Worm (Caenorhabditis elegans) whole organism, mixed stage, embryonic: ENCODE measurements around the gene T03D8.6.
A peak's percentile ranks its signal among the peaks of the same experiment; 100 is the strongest.

Source experiments
- M03D4.4 ChIP-seq: sonication (generic microtip); optimal IDR thresholded peaks from 2 replicates; lab custom pipeline; 2017; ENCODE audit warnings: mild to moderate bottlenecking, missing genetic modification characterization, missing compliant biosample characterization
- bed-3 ChIP-seq: fragments of 200-800 bp; sonication (Bioruptor generic); optimal IDR thresholded peaks from 3 replicates; lab custom pipeline; 2018; ENCODE audit warnings: mild to moderate bottlenecking, missing genetic modification characterization, moderate library complexity, missing compliant biosample characterization
- blmp-1 ChIP-seq: fragments of 150-350 bp; optimal IDR thresholded peaks from 2 replicates; lab custom pipeline; 2014; ENCODE audit warnings: missing biosample characterization, missing genetic modification characterization
- ceh-39 ChIP-seq: fragments of 150-350 bp; optimal IDR thresholded peaks from 2 replicates; lab custom pipeline; 2014; ENCODE audit warnings: missing biosample characterization, missing genetic modification characterization
- ceh-43 ChIP-seq: fragments of 200-800 bp; sonication (Bioruptor generic); optimal IDR thresholded peaks from 2 replicates; lab custom pipeline; 2018; ENCODE audit warnings: mild to moderate bottlenecking, missing genetic modification characterization, moderate library complexity, missing compliant biosample characterization
- ceh-83 ChIP-seq: fragments of 200-800 bp; sonication (Bioruptor generic); optimal IDR thresholded peaks from 2 replicates; lab custom pipeline; 2018; ENCODE audit warnings: mild to moderate bottlenecking, missing genetic modification characterization, missing compliant biosample characterization
- ces-1 ChIP-seq: fragments of 150-350 bp; optimal IDR thresholded peaks from 2 replicates; lab custom pipeline; 2014; ENCODE audit warnings: missing biosample characterization, missing genetic modification reagents, missing genetic modification characterization
- drap-1 ChIP-seq: fragments of 200-800 bp; sonication (Bioruptor generic); optimal IDR thresholded peaks from 3 replicates; lab custom pipeline; 2018; ENCODE audit warnings: mild to moderate bottlenecking, missing genetic modification characterization, missing compliant biosample characterization
- elt-1 ChIP-seq: sonication (generic microtip); optimal IDR thresholded peaks from 2 replicates; lab custom pipeline; 2017; ENCODE audit warnings: missing genetic modification characterization, mild to moderate bottlenecking, missing compliant biosample characterization, antibody characterized with exemption, moderate library complexity, borderline replicate concordance; ENCODE audit not compliant: insufficient read depth
- elt-3 ChIP-seq: fragments of 150-350 bp; optimal IDR thresholded peaks from 2 replicates; lab custom pipeline; 2014; ENCODE audit warnings: missing biosample characterization, missing genetic modification characterization
- flh-1 ChIP-seq: fragments of 200-800 bp; sonication (Bioruptor generic); optimal IDR thresholded peaks from 2 replicates; lab custom pipeline; 2018; ENCODE audit warnings: mild to moderate bottlenecking, missing genetic modification characterization, moderate library complexity, missing compliant biosample characterization
- hlh-1 ChIP-seq: fragments of 150-350 bp; optimal IDR thresholded peaks from 2 replicates; lab custom pipeline; 2014; ENCODE audit warnings: missing biosample characterization, missing genetic modification reagents, missing genetic modification characterization
- lin-13 ChIP-seq: fragments of 150-350 bp; optimal IDR thresholded peaks from 2 replicates; lab custom pipeline; 2014; ENCODE audit warnings: missing biosample characterization, missing genetic modification characterization
- lsy-2 ChIP-seq: fragments of 150-350 bp; optimal IDR thresholded peaks from 2 replicates; lab custom pipeline; 2014; ENCODE audit warnings: missing biosample characterization, missing genetic modification characterization
- mab-5 ChIP-seq: fragments of 150-350 bp; optimal IDR thresholded peaks from 2 replicates; lab custom pipeline; 2014; ENCODE audit warnings: missing biosample characterization, missing genetic modification characterization
- mep-1 ChIP-seq: fragments of 150-350 bp; optimal IDR thresholded peaks from 2 replicates; lab custom pipeline; 2017; ENCODE audit warnings: missing biosample characterization, missing genetic modification reagents, missing genetic modification characterization, inconsistent platforms
- mls-2 ChIP-seq: sonication (generic microtip); optimal IDR thresholded peaks from 2 replicates; lab custom pipeline; 2016; ENCODE audit warnings: mild to moderate bottlenecking, missing genetic modification characterization, moderate library complexity, missing compliant biosample characterization
- nhr-2 ChIP-seq: fragments of 150-350 bp; optimal IDR thresholded peaks from 2 replicates; lab custom pipeline; 2014; ENCODE audit warnings: missing biosample characterization, missing genetic modification characterization
- nhr-237 ChIP-seq: fragments of 150-350 bp; optimal IDR thresholded peaks from 2 replicates; lab custom pipeline; 2014; ENCODE audit warnings: missing biosample characterization, missing genetic modification characterization
- nhr-28 ChIP-seq: fragments of 150-350 bp; optimal IDR thresholded peaks from 2 replicates; lab custom pipeline; 2014; ENCODE audit warnings: missing biosample characterization, missing genetic modification characterization
- nhr-76 ChIP-seq: sonication (generic microtip); optimal IDR thresholded peaks from 2 replicates; lab custom pipeline; 2017; ENCODE audit warnings: missing biosample characterization, missing genetic modification characterization
- pha-4 ChIP-seq: fragments of 150-350 bp; optimal IDR thresholded peaks from 2 replicates; lab custom pipeline; 2018; ENCODE audit warnings: missing biosample characterization, missing genetic modification reagents, missing genetic modification characterization
- sem-2 ChIP-seq: fragments of 200-800 bp; sonication (Bioruptor generic); optimal IDR thresholded peaks from 2 replicates; lab custom pipeline; 2018; ENCODE audit warnings: mild to moderate bottlenecking, missing genetic modification characterization, missing compliant biosample characterization
- snpc-4 ChIP-seq: fragments of 150-350 bp; optimal IDR thresholded peaks from 2 replicates; lab custom pipeline; 2014; ENCODE audit warnings: missing biosample characterization, missing genetic modification characterization
- sptf-1 ChIP-seq: sonication (generic microtip); optimal IDR thresholded peaks from 2 replicates; lab custom pipeline; 2017; ENCODE audit warnings: mild to moderate bottlenecking, missing genetic modification characterization, moderate library complexity, missing compliant biosample characterization
- tbx-8 ChIP-seq: fragments of 200-800 bp; sonication (Bioruptor generic); optimal IDR thresholded peaks from 2 replicates; lab custom pipeline; 2018; ENCODE audit warnings: mild to moderate bottlenecking, missing genetic modification characterization, moderate library complexity, missing compliant biosample characterization
- unc-120 ChIP-seq: sonication (generic microtip); optimal IDR thresholded peaks from 2 replicates; lab custom pipeline; 2017; ENCODE audit warnings: missing genetic modification characterization, missing compliant biosample characterization; ENCODE audit not compliant: poor library complexity, severe bottlenecking
- unc-62 ChIP-seq: fragments of 150-350 bp; optimal IDR thresholded peaks from 2 replicates; lab custom pipeline; 2014; ENCODE audit warnings: missing biosample characterization, missing genetic modification reagents, missing genetic modification characterization
- zip-8 ChIP-seq: fragments of 150-350 bp; optimal IDR thresholded peaks from 2 replicates; lab custom pipeline; 2014; ENCODE audit warnings: missing biosample characterization, missing genetic modification characterization
- ztf-11 ChIP-seq: fragments of 150-350 bp; optimal IDR thresholded peaks from 2 replicates; lab custom pipeline; 2014; ENCODE audit warnings: missing biosample characterization, missing genetic modification characterization

Gene T03D8.6

DNA sequence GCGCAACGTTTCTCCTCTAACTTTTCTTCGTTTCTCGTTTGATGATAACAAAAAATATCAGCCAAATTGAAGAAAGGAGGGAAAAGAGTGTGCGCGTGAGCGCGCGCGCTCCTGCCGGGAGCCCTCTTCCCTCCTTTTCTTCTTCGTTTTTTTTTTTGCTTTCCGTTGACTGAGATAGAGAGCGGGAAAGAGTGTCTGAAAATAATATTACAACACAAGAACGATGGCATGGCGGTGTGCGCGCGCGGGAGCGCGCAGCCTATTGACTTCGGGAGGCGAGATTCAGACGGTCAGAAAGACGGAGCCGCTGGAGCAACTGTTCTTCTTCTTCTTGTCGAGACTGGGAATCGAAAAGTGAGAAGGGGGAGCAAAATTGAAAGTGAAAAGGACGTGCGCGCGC lies 26.4 kb downstream of the T03D8.6 start:
- no peak for TF ChIP-seq elt-1 (tag; lab: Kevin White, UChicago)
- TF ChIP-seq lin-13 (tag; lab: Kevin White, UChicago), result no peak
- no peak for TF ChIP-seq M03D4.4 (tag; lab: Kevin White, UChicago)
- TF ChIP-seq unc-120 (tag; lab: Kevin White, UChicago), result peak; percentile 72
- TF ChIP-seq unc-62, result peak; percentile 18
- peak; percentile 93 for TF ChIP-seq hlh-1 (tag; lab: Kevin White, UChicago)
- peak; percentile 41 for TF ChIP-seq drap-1
- no peak for TF ChIP-seq ceh-83 (GFP tag; lab: Kevin White, UChicago)
- no peak for TF ChIP-seq zip-8 (tag; lab: Kevin White, UChicago)
- TF ChIP-seq sem-2 (GFP tag; lab: Kevin White, UChicago), result no peak

DNA sequence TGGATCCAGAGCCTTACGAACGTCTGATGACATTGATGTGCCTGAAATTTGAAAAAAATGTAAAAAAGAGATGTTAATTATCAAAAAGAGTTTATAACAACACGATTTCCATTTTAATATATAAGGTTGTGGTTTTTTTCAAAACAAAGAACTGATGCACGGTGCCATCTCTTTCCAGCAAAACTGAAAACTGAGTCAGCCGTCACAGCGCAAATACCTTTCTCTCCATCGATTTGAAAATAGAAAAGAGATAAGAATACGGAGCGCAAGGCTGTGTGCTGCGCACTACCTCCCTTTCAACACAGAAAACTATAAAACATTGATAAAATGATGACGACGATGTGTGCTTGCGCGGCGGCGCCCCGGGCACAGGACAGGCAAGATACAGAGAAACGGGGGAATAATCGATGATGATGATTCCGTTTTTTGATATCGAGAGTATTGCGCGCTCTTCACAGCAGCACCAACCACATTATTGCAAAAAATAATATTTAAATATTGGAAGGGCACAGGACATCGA lies 27.7 kb downstream of the T03D8.6 start, which contains the start of gene Y44A6D.3:
Gene Y44A6D.3 (minus strand): TSS at position 51 of the 520 bp plus-strand sequence.
- TF ChIP-seq lsy-2 (tag; lab: Kevin White, UChicago) (no peak), unc-62 (no peak), sem-2 (GFP tag; lab: Kevin White, UChicago) (no peak), unc-120 (tag; lab: Kevin White, UChicago) (no peak)

DNA sequence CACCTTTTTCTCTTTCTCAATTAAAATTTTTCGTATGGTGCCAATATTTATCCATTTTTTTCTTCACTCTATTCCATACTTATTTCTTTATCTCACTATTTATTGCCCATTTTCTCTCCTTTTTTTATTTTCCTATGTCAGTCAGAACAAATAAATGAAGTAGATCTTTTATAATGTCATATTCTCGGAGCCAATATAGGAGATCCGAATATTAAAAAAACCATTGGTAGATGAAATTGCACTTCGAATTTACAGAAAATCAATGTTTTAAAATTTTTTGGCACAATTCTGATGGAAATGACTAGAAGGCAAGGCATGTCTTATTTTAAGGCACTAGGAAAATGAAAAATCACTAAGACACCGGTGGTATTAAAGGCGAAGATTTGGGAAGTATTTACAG lies 29.5 kb downstream of the T03D8.6 start:
- TF ChIP-seq lsy-2 (tag; lab: Kevin White, UChicago) (no peak), lin-13 (tag; lab: Kevin White, UChicago) (no peak), mep-1 (tag; lab: Kevin White, UChicago) (no peak), bed-3 (GFP tag; lab: Kevin White, UChicago) (no peak), nhr-2 (tag; lab: Kevin White, UChicago) (no peak), sem-2 (GFP tag; lab: Kevin White, UChicago) (no peak), nhr-237 (tag; lab: Kevin White, UChicago) (no peak), ceh-43 (no peak), nhr-76 (tag; lab: Kevin White, UChicago) (no peak), blmp-1 (tag; lab: Kevin White, UChicago) (no peak), ztf-11 (tag; lab: Kevin White, UChicago) (no peak), sptf-1 (no peak), ceh-39 (tag; lab: Kevin White, UChicago) (no peak), nhr-28 (tag; lab: Kevin White, UChicago) (no peak)

DNA sequence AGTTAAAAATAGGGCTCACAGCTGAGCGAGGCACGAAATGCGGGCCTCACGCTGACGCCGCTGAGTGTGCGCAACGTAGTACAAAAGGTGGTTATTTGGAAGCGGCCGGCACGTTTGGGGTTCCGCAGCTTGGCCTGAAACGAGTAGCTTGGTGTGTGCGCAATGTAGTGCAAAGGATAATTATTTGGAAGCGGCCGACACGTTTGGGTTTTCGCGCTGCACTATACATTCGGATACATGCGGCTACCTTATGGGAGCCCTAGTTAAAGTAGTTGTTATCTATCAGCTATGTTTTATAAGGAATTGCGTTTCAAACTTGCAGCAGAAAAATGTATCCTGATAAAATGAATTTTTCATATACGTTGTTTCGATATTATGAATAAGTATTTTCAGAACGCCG lies 30.1 kb downstream of the T03D8.6 start, which contains the start of gene Y44A6D.1:
Gene Y44A6D.1 (minus strand): TSS at position 23 of the 400 bp plus-strand sequence.
- peak; percentile 39 for TF ChIP-seq drap-1
- TF ChIP-seq lin-13 (tag; lab: Kevin White, UChicago), result no peak

DNA sequence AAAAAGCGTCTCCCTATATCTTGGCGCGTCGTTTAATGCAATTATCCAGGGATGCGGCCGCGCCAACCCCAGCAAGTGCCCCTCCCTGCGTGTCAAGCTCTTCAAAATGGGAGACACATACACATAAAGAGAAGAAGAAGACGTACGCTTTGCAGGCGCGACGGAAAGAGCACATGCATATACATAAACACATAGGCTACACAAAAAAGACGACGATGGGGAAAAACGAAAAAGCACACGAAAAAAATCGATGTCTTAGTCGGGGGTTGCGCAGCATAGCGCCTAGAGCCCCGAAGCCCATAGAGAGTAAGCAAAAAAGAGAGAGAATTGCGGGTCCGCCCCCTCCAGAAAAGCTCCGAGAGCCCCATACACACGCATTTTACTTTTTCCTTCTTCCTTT lies 31.0 kb downstream of the T03D8.6 start, which contains the start of gene tpan-1:
Gene tpan-1 (plus strand): TSS at position 398 of the 400 bp plus-strand sequence.
- TF ChIP-seq flh-1 (no peak), ces-1 (peak; percentile 88), nhr-2 (tag; lab: Kevin White, UChicago) (no peak), elt-3 (no peak), tbx-8 (GFP tag; lab: Kevin White, UChicago) (no peak), hlh-1 (tag; lab: Kevin White, UChicago) (no peak), drap-1 (peak; percentile 41)
- TF ChIP-seq, all 35 proteins: peak for 2

DNA sequence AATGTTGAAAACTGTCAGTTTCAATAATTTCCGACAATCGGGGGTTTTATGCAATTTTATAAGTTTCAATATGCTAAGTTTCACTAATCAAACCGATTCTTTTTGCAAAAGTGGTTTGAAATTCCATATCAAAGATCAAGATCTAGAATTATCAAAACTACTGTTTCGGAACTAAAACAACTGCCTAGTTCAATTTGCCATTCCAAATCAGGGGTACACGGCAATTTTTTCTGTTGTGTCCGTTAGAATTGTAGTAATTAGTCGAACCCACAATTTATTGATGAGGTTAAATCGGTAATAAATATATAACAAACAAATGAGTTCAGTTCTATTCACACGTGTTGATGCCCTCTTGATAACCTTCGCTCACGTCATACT lies 34.3 kb downstream of the T03D8.6 start:
- TF ChIP-seq snpc-4 (tag; lab: Kevin White, UChicago) (no peak), unc-62 (no peak), mab-5 (tag; lab: Kevin White, UChicago) (no peak), sem-2 (GFP tag; lab: Kevin White, UChicago) (no peak), ceh-43 (no peak), ceh-83 (GFP tag; lab: Kevin White, UChicago) (no peak), elt-1 (tag; lab: Kevin White, UChicago) (no peak), drap-1 (no peak), nhr-237 (tag; lab: Kevin White, UChicago) (no peak), mls-2 (tag; lab: Kevin White, UChicago) (no peak), M03D4.4 (tag; lab: Kevin White, UChicago) (no peak), pha-4 (tag; lab: Kevin White, UChicago) (no peak), zip-8 (tag; lab: Kevin White, UChicago) (no peak), elt-3 (no peak)
- TF ChIP-seq, all 35 proteins: peak for 0
